Fruit fly (Drosophila melanogaster): Measurements from ENCODE around the gene CG6184.

CG6184 gene

dm6 chr3R:19623606-19624005 lies 34.1 kb downstream of the CG6184 start (continued):
- no peak for TF ChIP-seq CG13296 (GFP tag; optimal IDR thresholded peaks at IDR 0.05)
- TF ChIP-seq CG15479 (GFP tag; optimal IDR thresholded peaks at IDR 0.05), result no peak
- TF ChIP-seq caup (GFP tag; optimal IDR thresholded peaks at IDR 0.05; ENCODE audit: severe bottlenecking), result peak; percentile 43
- peak; percentile 73 for TF ChIP-seq CG7839 (tag; optimal IDR thresholded peaks at IDR 0.05)
- no peak for TF ChIP-seq CG8765 (GFP tag; IDR thresholded peaks at IDR 0.05)
- no peak for TF ChIP-seq dm (GFP tag; optimal IDR thresholded peaks at IDR 0.05)
- peak in 1 of 2 experiments; percentile 80 for TF ChIP-seq eve (GFP tag; optimal IDR thresholded peaks at IDR 0.05)
- peak; percentile 50 for TF ChIP-seq NK7.1 (GFP tag; optimal IDR thresholded peaks at IDR 0.05)
- no peak for TF ChIP-seq cad (GFP tag; optimal IDR thresholded peaks at IDR 0.05)
- peak; percentile 33 for TF ChIP-seq CG10267 (tag; optimal IDR thresholded peaks at IDR 0.05)
- TF ChIP-seq bcd (GFP tag; optimal IDR thresholded peaks at IDR 0.05), result peak; percentile 48
- no peak for TF ChIP-seq CG4617 (GFP tag; optimal IDR thresholded peaks at IDR 0.05; ENCODE audit: borderline replicate concordance)
- TF ChIP-seq Dp (GFP tag; optimal IDR thresholded peaks at IDR 0.05), result no peak
- TF ChIP-seq run (tag; optimal IDR thresholded peaks at IDR 0.05), result no peak
- peak; percentile 56 for TF ChIP-seq CG8388 (GFP tag; optimal IDR thresholded peaks at IDR 0.05)
- TF ChIP-seq CG12391 (tag; optimal IDR thresholded peaks at IDR 0.05), result peak; percentile 50
- no peak for TF ChIP-seq CG4404 (GFP tag; IDR thresholded peaks at IDR 0.05)
- TF ChIP-seq CG2199 (GFP tag; IDR thresholded peaks at IDR 0.05), result no peak
- no peak for TF ChIP-seq TFAM (GFP tag; optimal IDR thresholded peaks at IDR 0.05)
- no peak for TF ChIP-seq fd102C (GFP tag; optimal IDR thresholded peaks at IDR 0.05)
- TF ChIP-seq psq (GFP tag; optimal IDR thresholded peaks at IDR 0.05), result no peak
- peak; percentile 40 for TF ChIP-seq CG17829 (tag; optimal IDR thresholded peaks at IDR 0.05)
- no peak for TF ChIP-seq nerfin-2 (GFP tag; IDR thresholded peaks at IDR 0.05; ENCODE audit: partially characterized antibody)
- no peak for TF ChIP-seq ham (GFP tag; IDR thresholded peaks at IDR 0.05)
- TF ChIP-seq CG11093 (GFP tag; IDR thresholded peaks at IDR 0.05), result 0 out of 3 replicates have a peak, but pooled peaks have one; percentile 38
- TF ChIP-seq pzg (GFP tag; optimal IDR thresholded peaks at IDR 0.05), result no peak
- no peak for TF ChIP-seq CTCF (GFP tag; optimal IDR thresholded peaks at IDR 0.05)
- TF ChIP-seq Mrtf (GFP tag; IDR thresholded peaks at IDR 0.05), result peak; percentile 33; the same call in 1 of the 3 replicates
- TF ChIP-seq CG7271 (tag; optimal IDR thresholded peaks at IDR 0.05), result no peak
- TF ChIP-seq CG30431 (GFP tag; optimal IDR thresholded peaks at IDR 0.05), result peak; percentile 19
- no peak for TF ChIP-seq Hr39 (optimal IDR thresholded peaks at IDR 0.05)
- no peak for TF ChIP-seq pros (GFP tag; optimal IDR thresholded peaks at IDR 0.05)
- peak; percentile 61 for TF ChIP-seq ems (GFP tag; optimal IDR thresholded peaks at IDR 0.05)
- no peak for TF ChIP-seq chinmo (GFP tag; IDR thresholded peaks at IDR 0.05; ENCODE audit: partially characterized antibody)
- TF ChIP-seq HLH4C (GFP tag; IDR thresholded peaks at IDR 0.05; ENCODE audit: partially characterized antibody), result no peak
- TF ChIP-seq bab2 (GFP tag; optimal IDR thresholded peaks at IDR 0.05), result peak; percentile 72
- TF ChIP-seq H15 (GFP tag; IDR thresholded peaks at IDR 0.05), result no peak
- TF ChIP-seq Mes4 (GFP tag; optimal IDR thresholded peaks at IDR 0.05), result no peak
- TF ChIP-seq ATbp (GFP tag; optimal IDR thresholded peaks at IDR 0.05), result peak; percentile 50
- TF ChIP-seq Poxn (GFP tag; IDR thresholded peaks at IDR 0.05), result 0 out of 2 replicates have a peak, but pooled peaks have one; percentile 39
- TF ChIP-seq CG14667 (GFP tag; IDR thresholded peaks at IDR 0.05), result no peak
- TF ChIP-seq CG15011 (GFP tag; optimal IDR thresholded peaks at IDR 0.05), result peak; percentile 32
- peak; percentile 13 for TF ChIP-seq crc (GFP tag; optimal IDR thresholded peaks at IDR 0.05)
- peak; percentile 45 for TF ChIP-seq CG12769 (tag; optimal IDR thresholded peaks at IDR 0.05)
- no peak for TF ChIP-seq bowl (GFP tag; IDR thresholded peaks at IDR 0.05)
- peak; percentile 34 for TF ChIP-seq CG13424 (tag; optimal IDR thresholded peaks at IDR 0.05)
- no peak for TF ChIP-seq zen2 (GFP tag; IDR thresholded peaks at IDR 0.05; ENCODE audit: partially characterized antibody)
- peak; percentile 56 for TF ChIP-seq nau (GFP tag; optimal IDR thresholded peaks at IDR 0.05)
- TF ChIP-seq CG6854 (GFP tag; optimal IDR thresholded peaks at IDR 0.05), result no peak
- peak; percentile 75 for TF ChIP-seq Ada2b (GFP tag; IDR thresholded peaks at IDR 0.05)
- TF ChIP-seq Pdp1 (GFP tag; optimal IDR thresholded peaks at IDR 0.05), result peak; percentile 58 to 66
